Worm (Caenorhabditis elegans) whole organism, L1 larva: ENCODE measurements around the gene F31D4.2.

Experiments used
- fkh-8 ChIP-seq: sonication (generic microtip); optimal IDR thresholded peaks from 2 replicates; lab custom pipeline; 2016; ENCODE audit warnings: mild to moderate bottlenecking, missing genetic modification characterization, missing compliant biosample characterization
- fos-1 ChIP-seq: fragments of 150-350 bp; optimal IDR thresholded peaks from 2 replicates; lab custom pipeline; 2014; ENCODE audit warnings: missing biosample characterization, missing genetic modification characterization
- nhr-237 ChIP-seq: fragments of 150-350 bp; optimal IDR thresholded peaks from 2 replicates; lab custom pipeline; 2014; ENCODE audit warnings: missing biosample characterization, missing genetic modification characterization
- nhr-77 ChIP-seq: fragments of 150-350 bp; optimal IDR thresholded peaks from 2 replicates; lab custom pipeline; 2014; ENCODE audit warnings: missing biosample characterization, missing genetic modification characterization
- snpc-4 ChIP-seq: fragments of 150-350 bp; optimal IDR thresholded peaks from 2 replicates; lab custom pipeline; 2014; ENCODE audit warnings: missing biosample characterization, missing genetic modification characterization

- no peak for TF ChIP-seq fkh-8 (tag; lab: Kevin White, UChicago)
- TF ChIP-seq fos-1 (tag; lab: Kevin White, UChicago): no peak
- TF ChIP-seq nhr-77: no peak
- no peak for TF ChIP-seq nhr-237 (tag; lab: Kevin White, UChicago)
- no peak for TF ChIP-seq snpc-4
These were observed 23.0 kb upstream of the F31D4.2 start, which contains the start of gene F31D4.8 for ce11 chrV:20868329-20868728.
